Fruit fly (Drosophila melanogaster): ENCODE measurements around the gene lcs.

dm6 chrX:21357810-21358671 is 39.1 kb downstream of the lcs start, which contains the start of gene Septin1:
- no peak for TF ChIP-seq OdsH (GFP tag; optimal IDR thresholded peaks at IDR 0.05)
- no peak for TF ChIP-seq br (GFP tag; optimal IDR thresholded peaks at IDR 0.05)
- TF ChIP-seq jim (GFP tag; optimal IDR thresholded peaks at IDR 0.05), result no peak
- TF ChIP-seq foxo (GFP tag; optimal IDR thresholded peaks at IDR 0.05), result no peak
